Worm (Caenorhabditis elegans) whole organism, L4 larva: ENCODE results near the gene C08D8.7.

Source experiments
- F10B5.3 ChIP-seq: sonication (generic microtip); optimal IDR thresholded peaks from 2 replicates; lab custom pipeline; 2016; ENCODE audit warnings: mild to moderate bottlenecking, missing genetic modification characterization, missing compliant biosample characterization
- F49E8.2 ChIP-seq: sonication (generic microtip); optimal IDR thresholded peaks from 2 replicates; lab custom pipeline; 2016; ENCODE audit warnings: missing compliant biosample characterization, mild to moderate bottlenecking, missing genetic modification characterization, borderline replicate concordance
- Y48G9A.11 ChIP-seq: fragments of 200-800 bp; sonication (Bioruptor generic); IDR thresholded peaks from 2 replicates; pipeline ENCODE4 v1.3.6; 2022; ENCODE audit warnings: missing genetic modification reagents, missing genetic modification characterization, missing compliant biosample characterization
- aly-2 ChIP-seq: sonication (generic microtip); optimal IDR thresholded peaks from 2 replicates; lab custom pipeline; 2018; ENCODE audit warnings: missing biosample characterization, missing genetic modification characterization
- ama-1 ChIP-seq: fragments of 150-350 bp; optimal IDR thresholded peaks from 2 replicates; lab custom pipeline; 2014; ENCODE audit warnings: inconsistent platforms, mixed read lengths
- arid-1 ChIP-seq: fragments of 200-800 bp; sonication (Bioruptor generic); conservative IDR thresholded peaks from 2 replicates; pipeline ENCODE4 v1.3.6; 2022; ENCODE audit warnings: missing genetic modification reagents, missing genetic modification characterization, missing compliant biosample characterization
- attf-4 ChIP-seq: sonication (generic microtip); optimal IDR thresholded peaks from 3 replicates; lab custom pipeline; 2017; ENCODE audit warnings: missing biosample characterization, missing genetic modification characterization
- ceh-28 ChIP-seq: fragments of 150-350 bp; optimal IDR thresholded peaks from 2 replicates; lab custom pipeline; 2014; ENCODE audit warnings: missing biosample characterization, missing genetic modification reagents, missing genetic modification characterization
- ceh-62 ChIP-seq: sonication (generic microtip); optimal IDR thresholded peaks from 2 replicates; lab custom pipeline; 2017; ENCODE audit warnings: missing biosample characterization, missing genetic modification characterization
- ces-1 ChIP-seq: fragments of 150-350 bp; sonication (generic microtip); optimal IDR thresholded peaks from 4 replicates; lab custom pipeline; 2014; ENCODE audit warnings: missing biosample characterization, missing genetic modification reagents, missing genetic modification characterization
- ctbp-1 ChIP-seq: fragments of 200-800 bp; sonication (Bioruptor generic); IDR thresholded peaks from 2 replicates; pipeline ENCODE4 v1.3.6; 2022; ENCODE audit warnings: missing genetic modification reagents, missing genetic modification characterization, missing compliant biosample characterization
- daf-12 ChIP-seq: fragments of 150-350 bp; optimal IDR thresholded peaks from 2 replicates; lab custom pipeline; 2014; ENCODE audit warnings: missing biosample characterization, missing genetic modification reagents, missing genetic modification characterization
- daf-16 ChIP-seq, 3 experiments: sonication (generic microtip); optimal IDR thresholded peaks; 2 replicates each; lab custom pipeline; 2016 to 2017; ENCODE audit warnings: missing genetic modification characterization in 3 of 3, missing genetic modification reagents in 3 of 3, mild to moderate bottlenecking in 2 of 3, missing compliant biosample characterization in 2 of 3, missing biosample characterization in 1 of 3, moderate library complexity in 1 of 3
- daf-19 ChIP-seq: fragments of 200-800 bp; sonication (Bioruptor generic); conservative IDR thresholded peaks from 2 replicates; pipeline ENCODE4 v1.3.6; 2022; ENCODE audit warnings: missing genetic modification characterization, missing compliant biosample characterization
- daf-8 ChIP-seq: fragments of 200-800 bp; sonication (Bioruptor generic); IDR thresholded peaks from 2 replicates; pipeline ENCODE4 v1.3.6; 2022; ENCODE audit warnings: missing genetic modification characterization, missing compliant biosample characterization
- dmd-8 ChIP-seq: fragments of 200-800 bp; sonication (Bioruptor generic); IDR thresholded peaks from 2 replicates; pipeline ENCODE4 v1.3.6; 2022; ENCODE audit warnings: missing genetic modification characterization, missing compliant biosample characterization
- dpl-1 ChIP-seq: fragments of 150-350 bp; optimal IDR thresholded peaks from 2 replicates; lab custom pipeline; 2014; ENCODE audit warnings: missing biosample characterization, missing genetic modification reagents, missing genetic modification characterization
- egl-27 ChIP-seq: sonication (generic microtip); optimal IDR thresholded peaks from 3 replicates; lab custom pipeline; 2017; ENCODE audit warnings: missing biosample characterization, missing genetic modification reagents, missing genetic modification characterization
- egl-43 ChIP-seq: fragments of 200-800 bp; sonication (Bioruptor generic); IDR thresholded peaks from 2 replicates; pipeline ENCODE4 v1.3.6; 2022; ENCODE audit warnings: missing genetic modification reagents, missing genetic modification characterization, missing compliant biosample characterization
- fkh-10 ChIP-seq: fragments of 150-350 bp; optimal IDR thresholded peaks from 2 replicates; lab custom pipeline; 2014; ENCODE audit warnings: missing biosample characterization, missing genetic modification reagents, missing genetic modification characterization
- gei-8 ChIP-seq: fragments of 200-800 bp; sonication (Bioruptor generic); optimal IDR thresholded peaks from 2 replicates; lab custom pipeline; 2018; ENCODE audit warnings: mild to moderate bottlenecking, missing genetic modification characterization, missing compliant biosample characterization
- hif-1 ChIP-seq, 2 experiments: sonication (generic microtip); optimal IDR thresholded peaks; 2 replicates each; lab custom pipeline; 2016 to 2017; ENCODE audit warnings: missing compliant biosample characterization in 2 of 2, missing genetic modification characterization in 2 of 2, missing genetic modification reagents in 2 of 2, missing genotype in 2 of 2, mild to moderate bottlenecking in 1 of 2
- hlh-11 ChIP-seq: fragments of 200-800 bp; sonication (Bioruptor generic); optimal IDR thresholded peaks from 2 replicates; lab custom pipeline; 2018; ENCODE audit warnings: mild to moderate bottlenecking, missing genetic modification characterization, missing compliant biosample characterization
- hmg-1.1 ChIP-seq: fragments of 200-800 bp; sonication (Bioruptor generic); IDR thresholded peaks from 2 replicates; pipeline ENCODE4 v1.3.6; 2022; ENCODE audit warnings: missing genetic modification reagents, missing genetic modification characterization, missing compliant biosample characterization
- jun-1 ChIP-seq: fragments of 150-350 bp; optimal IDR thresholded peaks from 2 replicates; lab custom pipeline; 2014; ENCODE audit warnings: missing biosample characterization, missing genetic modification reagents, missing genetic modification characterization
- lin-13 ChIP-seq: fragments of 150-350 bp; optimal IDR thresholded peaks from 2 replicates; lab custom pipeline; 2014; ENCODE audit warnings: missing biosample characterization, missing genetic modification reagents, missing genetic modification characterization
- lin-15B ChIP-seq: fragments of 150-350 bp; sonication (generic microtip); optimal IDR thresholded peaks from 3 replicates; lab custom pipeline; 2014; ENCODE audit warnings: missing biosample characterization, missing genetic modification characterization
- lin-29 ChIP-seq: fragments of 200-800 bp; sonication (Bioruptor generic); IDR thresholded peaks from 2 replicates; pipeline ENCODE4 v1.3.6; 2022; ENCODE audit warnings: missing genetic modification reagents, missing genetic modification characterization, missing compliant biosample characterization
- lin-38 ChIP-seq: fragments of 200-800 bp; sonication (Bioruptor generic); IDR thresholded peaks from 2 replicates; pipeline ENCODE4 v1.3.6; 2022; ENCODE audit warnings: missing genetic modification reagents, missing genetic modification characterization, missing compliant biosample characterization
- madf-9 ChIP-seq: fragments of 200-800 bp; sonication (Bioruptor generic); conservative IDR thresholded peaks from 2 replicates; pipeline ENCODE4 v1.3.6; 2022; ENCODE audit warnings: missing genetic modification reagents, missing genetic modification characterization, missing compliant biosample characterization
- mdt-29 ChIP-seq: fragments of 200-800 bp; sonication (Bioruptor generic); IDR thresholded peaks from 2 replicates; pipeline ENCODE4 v1.3.6; 2022; ENCODE audit warnings: missing genetic modification reagents, missing genetic modification characterization, missing compliant biosample characterization
- mxl-2 ChIP-seq: fragments of 200-800 bp; sonication (Bioruptor generic); conservative IDR thresholded peaks from 2 replicates; pipeline ENCODE4 v1.3.6; 2022; ENCODE audit warnings: missing genetic modification reagents, missing genetic modification characterization, missing compliant biosample characterization
- mxl-3 ChIP-seq: fragments of 200-800 bp; sonication (Bioruptor generic); optimal IDR thresholded peaks from 2 replicates; lab custom pipeline; 2018; ENCODE audit warnings: mild to moderate bottlenecking, missing genetic modification characterization, missing compliant biosample characterization
- nhr-10 ChIP-seq: fragments of 150-350 bp; optimal IDR thresholded peaks from 2 replicates; lab custom pipeline; 2014; ENCODE audit warnings: missing biosample characterization, missing genetic modification characterization
- nhr-111 ChIP-seq: fragments of 200-800 bp; sonication (Bioruptor generic); optimal IDR thresholded peaks from 2 replicates; lab custom pipeline; 2018; ENCODE audit warnings: mild to moderate bottlenecking, missing genetic modification characterization, missing compliant biosample characterization
- nhr-237 ChIP-seq: sonication (generic microtip); optimal IDR thresholded peaks from 2 replicates; lab custom pipeline; 2017; ENCODE audit warnings: missing biosample characterization, missing genetic modification characterization
- nhr-48 ChIP-seq: sonication (generic microtip); optimal IDR thresholded peaks from 2 replicates; lab custom pipeline; 2016; ENCODE audit warnings: mild to moderate bottlenecking, missing genetic modification characterization, missing compliant biosample characterization
- nhr-76 ChIP-seq: fragments of 150-350 bp; optimal IDR thresholded peaks from 2 replicates; lab custom pipeline; 2014; ENCODE audit warnings: missing biosample characterization, missing genetic modification characterization
- pha-4 ChIP-seq, 2 experiments: fragments of 150-350 bp in 1 of 2; fragments of 200-800 bp in 1 of 2; sonication (Bioruptor generic) in 1 of 2; IDR thresholded peaks in 1 of 2; optimal IDR thresholded peaks in 1 of 2; 2 replicates each; pipeline versions ENCODE4 v1.3.6 to Lab custom; 2014 to 2022; ENCODE audit warnings: missing genetic modification characterization in 2 of 2, missing genetic modification reagents in 2 of 2, missing biosample characterization in 1 of 2, missing compliant biosample characterization in 1 of 2
- snpc-1.2 ChIP-seq: fragments of 200-800 bp; sonication (Bioruptor generic); IDR thresholded peaks from 2 replicates; pipeline ENCODE4 v1.3.6; 2022; ENCODE audit warnings: missing genetic modification reagents, missing genetic modification characterization, missing compliant biosample characterization
- snpc-4 ChIP-seq: fragments of 150-350 bp; optimal IDR thresholded peaks from 2 replicates; lab custom pipeline; 2014; ENCODE audit warnings: missing biosample characterization, missing genetic modification characterization
- spr-1 ChIP-seq: sonication (generic microtip); optimal IDR thresholded peaks from 2 replicates; lab custom pipeline; 2016; ENCODE audit warnings: mild to moderate bottlenecking, missing genetic modification characterization, missing compliant biosample characterization
- spr-3 ChIP-seq: fragments of 200-800 bp; sonication (Bioruptor generic); optimal IDR thresholded peaks from 2 replicates; lab custom pipeline; 2018; ENCODE audit warnings: mild to moderate bottlenecking, missing genetic modification characterization, missing compliant biosample characterization
- tag-97 ChIP-seq: fragments of 200-800 bp; sonication (Bioruptor generic); IDR thresholded peaks from 2 replicates; pipeline ENCODE4 v1.3.6; 2022; ENCODE audit warnings: missing genetic modification characterization, missing compliant biosample characterization
- tra-1 ChIP-seq: fragments of 200-800 bp; sonication (Bioruptor generic); IDR thresholded peaks from 2 replicates; pipeline ENCODE4 v1.3.6; 2022; ENCODE audit warnings: missing genetic modification reagents, missing genetic modification characterization, missing compliant biosample characterization
- unc-62 ChIP-seq, 3 experiments: fragments of 150-350 bp in 1 of 3; sonication (generic microtip); optimal IDR thresholded peaks in 2 of 3; peaks in 1 of 3; 1 replicate in 1 of 3; 2 replicates in 2 of 3; lab custom pipeline; 2014 to 2017; ENCODE audit warnings: missing biosample characterization in 3 of 3, missing genetic modification characterization in 3 of 3, missing genetic modification reagents in 3 of 3, missing genotype in 1 of 3
- zag-1 ChIP-seq: fragments of 150-350 bp; optimal IDR thresholded peaks from 2 replicates; lab custom pipeline; 2014; ENCODE audit warnings: missing biosample characterization, missing genetic modification characterization
- zfp-2 ChIP-seq: sonication (generic microtip); optimal IDR thresholded peaks from 2 replicates; lab custom pipeline; 2016; ENCODE audit warnings: mild to moderate bottlenecking, missing genetic modification characterization, missing compliant biosample characterization
- zfp-3 ChIP-seq: fragments of 200-800 bp; sonication (Bioruptor generic); conservative IDR thresholded peaks from 2 replicates; pipeline ENCODE4 v1.3.6; 2022; ENCODE audit warnings: missing genetic modification reagents, missing genetic modification characterization, missing compliant biosample characterization
- ztf-11 ChIP-seq: fragments of 150-350 bp; optimal IDR thresholded peaks from 2 replicates; lab custom pipeline; 2014; ENCODE audit warnings: missing biosample characterization, missing genetic modification characterization

C08D8.7 gene

DNA sequence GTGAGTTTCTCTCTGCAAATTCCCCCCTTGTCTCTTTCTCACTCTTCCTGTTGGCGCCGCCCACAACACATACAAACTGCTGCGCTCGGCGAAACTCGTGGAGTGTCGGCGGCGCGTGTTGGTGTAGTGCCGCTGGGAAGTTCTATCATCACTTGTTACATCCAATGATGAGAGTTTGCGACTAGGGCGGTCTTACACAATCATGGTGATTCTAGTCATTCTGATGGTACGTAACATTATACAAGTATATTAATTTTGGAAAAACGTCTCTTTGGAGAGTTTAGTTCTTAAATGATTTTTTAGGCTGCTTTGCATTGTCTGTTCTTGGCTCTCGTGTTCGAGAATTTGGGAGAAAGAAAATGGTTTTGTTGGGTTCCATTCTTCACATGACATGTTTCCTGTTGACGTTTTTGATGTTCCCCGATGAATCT lies 8.0 kb downstream of the C08D8.7 start:
- TF ChIP-seq ama-1 (lab: Kevin White, UChicago) (peak; percentile 98), mdt-29 (0 out of 2 replicates have a peak, but pooled peaks have one; percentile 56), nhr-111 (peak; percentile 74), pha-4 (GFP tag; IDR thresholded peaks at IDR 0.05; lab: Robert Waterston, UW) (peak; percentile 76; the same call in 1 of the 2 replicates), pha-4 (tag; optimal IDR thresholded peaks at IDR 0.05; lab: Kevin White, UChicago) (no peak), arid-1 (peak; percentile 70), unc-62 (GFP tag; optimal IDR thresholded peaks at IDR 0.05 in 1 of 2; lab: Kevin White, UChicago) (no peak), unc-62 (tag; optimal IDR thresholded peaks at IDR 0.05; lab: Kevin White, UChicago) (no peak), aly-2 (no peak), zfp-3 (no peak), lin-29 (GFP tag; lab: Robert Waterston, UW) (no peak), tra-1 (GFP tag; lab: Robert Waterston, UW) (peak; percentile 49; the same call in 1 of the 2 replicates), hlh-11 (tag; lab: Kevin White, UChicago) (peak; percentile 88), ces-1 (GFP tag; lab: Kevin White, UChicago) (no peak), mxl-2 (GFP tag; lab: Robert Waterston, UW) (no peak), lin-13 (peak; percentile 78), ceh-28 (no peak), spr-3 (GFP tag; lab: Kevin White, UChicago) (no peak), F10B5.3 (tag; lab: Kevin White, UChicago) (peak; percentile 89), dmd-8 (GFP tag; lab: Robert Waterston, UW) (peak; percentile 62), dpl-1 (peak; percentile 44), F49E8.2 (peak; percentile 96), tag-97 (GFP tag; lab: Robert Waterston, UW) (no peak), nhr-237 (tag; lab: Kevin White, UChicago) (no peak), zfp-2 (no peak), daf-8 (GFP tag; lab: Robert Waterston, UW) (no peak), hmg-1.1 (GFP tag; lab: Robert Waterston, UW) (peak; percentile 87), jun-1 (peak; percentile 50), nhr-10 (tag; lab: Kevin White, UChicago) (peak; percentile 19), zag-1 (tag; lab: Kevin White, UChicago) (no peak), daf-16 (GFP tag; optimal IDR thresholded peaks at IDR 0.05; lab: Kevin White, UChicago) (peak; percentile 64 to 69), daf-16 (tag; optimal IDR thresholded peaks at IDR 0.05; lab: Kevin White, UChicago) (peak; percentile 87), nhr-48 (peak; percentile 89), lin-38 (GFP tag; lab: Robert Waterston, UW) (peak; percentile 77), mxl-3 (peak; percentile 79), attf-4 (no peak), ctbp-1 (GFP tag; lab: Robert Waterston, UW) (no peak), daf-12 (no peak), ceh-62 (tag; lab: Kevin White, UChicago) (no peak), hif-1 (tag; optimal IDR thresholded peaks at IDR 0.05; lab: Kevin White, UChicago) (peak; percentile 21 to 25), egl-27 (tag; lab: Kevin White, UChicago) (no peak), daf-19 (GFP tag; lab: Robert Waterston, UW) (0 out of 2 replicates have a peak, but pooled peaks have one; percentile 7), lin-15B (tag; lab: Kevin White, UChicago) (no peak), fkh-10 (GFP tag; lab: Kevin White, UChicago) (no peak), nhr-76 (tag; lab: Kevin White, UChicago) (no peak), snpc-1.2 (GFP tag; lab: Robert Waterston, UW) (peak; percentile 94), Y48G9A.11 (GFP tag; lab: Robert Waterston, UW) (peak; percentile 71), madf-9 (GFP tag; lab: Robert Waterston, UW) (no peak), spr-1 (tag; lab: Kevin White, UChicago) (peak; percentile 79), gei-8 (GFP tag; lab: Kevin White, UChicago) (peak; percentile 54), egl-43 (GFP tag; lab: Robert Waterston, UW) (no peak; the same call in 1 of the 2 replicates), ztf-11 (no peak), snpc-4 (tag; lab: Kevin White, UChicago) (peak; percentile 95)
